Worm (Caenorhabditis elegans): Measurements from ENCODE around the gene srz-56.

- TF ChIP-seq nhr-237 (tag; optimal IDR thresholded peaks at IDR 0.05) (no peak), lsy-2 (tag; optimal IDR thresholded peaks at IDR 0.05) (no peak), drap-1 (GFP tag; optimal IDR thresholded peaks at IDR 0.05) (no peak), snpc-4 (tag; optimal IDR thresholded peaks at IDR 0.05) (no peak), pha-4 (tag; optimal IDR thresholded peaks at IDR 0.05) (no peak), nhr-12 (tag; optimal IDR thresholded peaks at IDR 0.05) (no peak)
Observed at ce11 chrIII:2276842-2277241, 36.3 kb downstream of the srz-56 start, which contains the start of gene Y54F10BM.21.
